Worm (Caenorhabditis elegans) whole organism, L4/young adult: ENCODE measurements around the gene T01G6.10.

ENCODE experiments used
- W03F9.2 ChIP-seq: fragments of 150-350 bp; optimal IDR thresholded peaks from 2 replicates; lab custom pipeline; 2014; ENCODE audit warnings: missing biosample characterization, missing genetic modification characterization
- dao-5 ChIP-seq: sonication (generic microtip); optimal IDR thresholded peaks from 2 replicates; lab custom pipeline; 2016; ENCODE audit warnings: missing genotype, missing genetic modification characterization, moderate library complexity, missing compliant biosample characterization
- him-1 ChIP-seq: sonication (generic microtip); optimal IDR thresholded peaks from 2 replicates; lab custom pipeline; 2016; ENCODE audit warnings: missing genotype, missing genetic modification reagents, missing genetic modification characterization, missing compliant biosample characterization

Gene T01G6.10

ce11 chrV:502803-503273 is at the start of gene T01G6.10:
T01G6.10 (minus strand) TSS chrV:503223.
- TF ChIP-seq dao-5 (tag; lab: Kevin White, UChicago): no peak
- no peak for TF ChIP-seq him-1 (tag; lab: Kevin White, UChicago)
- no peak for TF ChIP-seq W03F9.2 (tag; lab: Kevin White, UChicago)

ce11 chrV:552406-552805 is 49.4 kb upstream of the T01G6.10 start:
- TF ChIP-seq dao-5 (tag; lab: Kevin White, UChicago) (no peak), him-1 (tag; lab: Kevin White, UChicago) (no peak), W03F9.2 (tag; lab: Kevin White, UChicago) (no peak)

ce11 chrV:547980-548379 is 45.0 kb upstream of the T01G6.10 start, which contains the start of gene C14C6.6:
C14C6.6 (minus strand) TSS chrV:548080.
- TF ChIP-seq dao-5 (tag; lab: Kevin White, UChicago) (no peak), W03F9.2 (tag; lab: Kevin White, UChicago) (no peak), him-1 (tag; lab: Kevin White, UChicago) (no peak)

- TF ChIP-seq dao-5 (tag; lab: Kevin White, UChicago): no peak
- no peak for TF ChIP-seq W03F9.2 (tag; lab: Kevin White, UChicago)
- TF ChIP-seq him-1 (tag; lab: Kevin White, UChicago): no peak
These were observed 40.1 kb upstream of the T01G6.10 start, which contains the start of gene C14C6.3 for ce11 chrV:543169-543568. C14C6.3 (plus strand) TSS chrV:543469.

ce11 chrV:541470-541869 is 38.4 kb upstream of the T01G6.10 start:
- no peak for TF ChIP-seq him-1 (tag; lab: Kevin White, UChicago)
- no peak for TF ChIP-seq dao-5 (tag; lab: Kevin White, UChicago)
- no peak for TF ChIP-seq W03F9.2 (tag; lab: Kevin White, UChicago)

- TF ChIP-seq him-1 (tag; lab: Kevin White, UChicago): no peak
- no peak for TF ChIP-seq W03F9.2 (tag; lab: Kevin White, UChicago)
- TF ChIP-seq dao-5 (tag; lab: Kevin White, UChicago): no peak
These were observed 36.1 kb upstream of the T01G6.10 start, which contains the start of gene nhr-155 for ce11 chrV:539040-539510. nhr-155 (plus strand) TSS chrV:539460.

- TF ChIP-seq dao-5 (tag; lab: Kevin White, UChicago) (no peak), him-1 (tag; lab: Kevin White, UChicago) (no peak), W03F9.2 (tag; lab: Kevin White, UChicago) (no peak)
These were observed 33.5 kb upstream of the T01G6.10 start, which contains the start of gene C14C6.5 for ce11 chrV:536571-536970. C14C6.5 (plus strand) TSS chrV:536628.

- TF ChIP-seq W03F9.2 (tag; lab: Kevin White, UChicago) (no peak), him-1 (tag; lab: Kevin White, UChicago) (no peak), dao-5 (tag; lab: Kevin White, UChicago) (no peak)
These were observed 31.2 kb upstream of the T01G6.10 start, which contains the start of gene nhr-132 for ce11 chrV:534176-534575. nhr-132 (plus strand) TSS chrV:534446.

- TF ChIP-seq him-1 (tag; lab: Kevin White, UChicago) (no peak), dao-5 (tag; lab: Kevin White, UChicago) (no peak), W03F9.2 (tag; lab: Kevin White, UChicago) (no peak)
These were observed 29.0 kb upstream of the T01G6.10 start, which contains the start of gene nhr-58 for ce11 chrV:532046-532445. nhr-58 (plus strand) TSS chrV:532259.

ce11 chrV:527602-528001 is 24.6 kb upstream of the T01G6.10 start, which contains the start of gene srw-108:
srw-108 (plus strand) TSS chrV:527902.
- TF ChIP-seq him-1 (tag; lab: Kevin White, UChicago): no peak
- no peak for TF ChIP-seq dao-5 (tag; lab: Kevin White, UChicago)
- no peak for TF ChIP-seq W03F9.2 (tag; lab: Kevin White, UChicago)

- TF ChIP-seq W03F9.2 (tag; lab: Kevin White, UChicago): no peak
- no peak for TF ChIP-seq dao-5 (tag; lab: Kevin White, UChicago)
- no peak for TF ChIP-seq him-1 (tag; lab: Kevin White, UChicago)
These were observed 22.0 kb upstream of the T01G6.10 start, which contains the start of gene R11G11.16 for ce11 chrV:525040-525439. R11G11.16 (minus strand) TSS chrV:525140.

- no peak for TF ChIP-seq dao-5 (tag; lab: Kevin White, UChicago)
- no peak for TF ChIP-seq him-1 (tag; lab: Kevin White, UChicago)
- TF ChIP-seq W03F9.2 (tag; lab: Kevin White, UChicago): no peak
These were observed 21.0 kb upstream of the T01G6.10 start, which contains the start of gene lipl-3 for ce11 chrV:524058-524457. lipl-3 (minus strand) TSS chrV:524218.

- TF ChIP-seq dao-5 (tag; lab: Kevin White, UChicago) (no peak), W03F9.2 (tag; lab: Kevin White, UChicago) (no peak), him-1 (tag; lab: Kevin White, UChicago) (no peak)
These were observed 18.5 kb upstream of the T01G6.10 start, which contains the start of gene srw-107 for ce11 chrV:521517-521916. srw-107 (minus strand) TSS chrV:521617.

- no peak for TF ChIP-seq W03F9.2 (tag; lab: Kevin White, UChicago)
- no peak for TF ChIP-seq dao-5 (tag; lab: Kevin White, UChicago)
- TF ChIP-seq him-1 (tag; lab: Kevin White, UChicago): no peak
These were observed 16.4 kb upstream of the T01G6.10 start, which contains the start of gene nhr-210 for ce11 chrV:519445-519844. nhr-210 (minus strand) TSS chrV:519545.
